Worm (Caenorhabditis elegans): ENCODE data around the gene Y41D4A.7.
A peak's percentile ranks its signal among the peaks of the same experiment; 100 is the strongest.

The Y41D4A.7 gene

ce11 chrIV:1745453-1746051, 15.8 kb downstream of the Y41D4A.7 start, which contains the start of the genes Y41D4A.6 and Y41D4A.4 (continued):
- TF ChIP-seq lsy-2 (tag; optimal IDR thresholded peaks at IDR 0.05), result peak; percentile 3 to 83
- TF ChIP-seq dmd-8 (GFP tag; IDR thresholded peaks at IDR 0.05), result no peak
- TF ChIP-seq lin-15B (tag; optimal IDR thresholded peaks at IDR 0.05), result peak; percentile 37
- TF ChIP-seq rbr-2 (tag; optimal IDR thresholded peaks at IDR 0.05), result peak; percentile 87
- TF ChIP-seq spr-1 (tag; optimal IDR thresholded peaks at IDR 0.05), result peak; percentile 43
- TF ChIP-seq zip-2 (tag; optimal IDR thresholded peaks at IDR 0.05), result no peak
- TF ChIP-seq sdz-12 (GFP tag; optimal IDR thresholded peaks at IDR 0.05), result peak; percentile 53
- peak; percentile 10 for TF ChIP-seq ztf-7 (tag; optimal IDR thresholded peaks at IDR 0.05)
- no peak for TF ChIP-seq daf-8 (GFP tag; IDR thresholded peaks at IDR 0.05)
- TF ChIP-seq duxl-1 (tag; optimal IDR thresholded peaks at IDR 0.05; ENCODE audit: poor library complexity), result no peak
- 0 out of 2 replicates have a peak, but pooled peaks have one; percentile 24 for TF ChIP-seq php-3 (GFP tag; IDR thresholded peaks at IDR 0.05)
- TF ChIP-seq nhr-102 (tag; optimal IDR thresholded peaks at IDR 0.05), result peak; percentile 48
- TF ChIP-seq dpl-1 (GFP tag; optimal IDR thresholded peaks at IDR 0.05), result peak; percentile 68
- peak; percentile 96 for TF ChIP-seq unc-130 (GFP tag; optimal IDR thresholded peaks at IDR 0.05)
- TF ChIP-seq zfp-2 (tag; optimal IDR thresholded peaks at IDR 0.05), result peak; percentile 10
- TF ChIP-seq nhr-237 (tag; optimal IDR thresholded peaks at IDR 0.05), result no peak
- TF ChIP-seq pha-4 (GFP tag; IDR thresholded peaks at IDR 0.05), result 0 out of 2 replicates have a peak, but pooled peaks have one; percentile 54
- TF ChIP-seq pha-4 (tag; optimal IDR thresholded peaks at IDR 0.05), result peak; percentile 54
- no peak for TF ChIP-seq aly-2 (tag; optimal IDR thresholded peaks at IDR 0.05)
- no peak for TF ChIP-seq nhr-41 (GFP tag; IDR thresholded peaks at IDR 0.05)
- no peak for TF ChIP-seq Y105C5A.15 (GFP tag; IDR thresholded peaks at IDR 0.05)
- peak; percentile 71 for TF ChIP-seq Y48G9A.11 (GFP tag; IDR thresholded peaks at IDR 0.05)
- TF ChIP-seq spr-3 (GFP tag; optimal IDR thresholded peaks at IDR 0.05), result no peak
- TF ChIP-seq nhr-77 (tag; optimal IDR thresholded peaks at IDR 0.05), result peak; percentile 77
- TF ChIP-seq ceh-62 (tag; optimal IDR thresholded peaks at IDR 0.05), result no peak
- TF ChIP-seq mdl-1 (tag; optimal IDR thresholded peaks at IDR 0.05), result peak; percentile 40 to 78
- TF ChIP-seq T26A8.4 (GFP tag; IDR thresholded peaks at IDR 0.05), result 0 out of 2 replicates have a peak, but pooled peaks have one; percentile 22
- no peak for TF ChIP-seq daf-12 (tag; optimal IDR thresholded peaks at IDR 0.05)
- TF ChIP-seq ZK546.5 (tag; optimal IDR thresholded peaks at IDR 0.05), result no peak
- TF ChIP-seq unc-39 (tag; optimal IDR thresholded peaks at IDR 0.05), result no peak
- TF ChIP-seq ama-1 (optimal IDR thresholded peaks at IDR 0.05), result no peak
- no peak for TF ChIP-seq ceh-28 (tag; optimal IDR thresholded peaks at IDR 0.05)
- TF ChIP-seq mep-1 (tag; optimal IDR thresholded peaks at IDR 0.05), result peak; percentile 89
- TF ChIP-seq lin-38 (GFP tag; IDR thresholded peaks at IDR 0.05), result peak; percentile 98

ce11 chrIV:1740105-1741023, 21.0 kb downstream of the Y41D4A.7 start, which contains the start of gene ptpn-22:
TSS of gene ptpn-22 (minus strand) at chrIV:1740262.
- peak; percentile 35 for TF ChIP-seq aha-1 (tag)
- TF ChIP-seq nhr-28 (tag; optimal IDR thresholded peaks at IDR 0.05), result peak; percentile 9
- TF ChIP-seq unc-62 (GFP tag; optimal IDR thresholded peaks at IDR 0.05 in 1 of 2), result no peak
- no peak for TF ChIP-seq unc-62 (tag; optimal IDR thresholded peaks at IDR 0.05)
- peak; percentile 25 for TF ChIP-seq hlh-11 (tag; optimal IDR thresholded peaks at IDR 0.05)
- no peak for TF ChIP-seq daf-16 (GFP tag; optimal IDR thresholded peaks at IDR 0.05)
- peak; percentile 18 for TF ChIP-seq daf-16 (tag; optimal IDR thresholded peaks at IDR 0.05)
- no peak for TF ChIP-seq zip-2 (tag; optimal IDR thresholded peaks at IDR 0.05)
- peak; percentile 90 for TF ChIP-seq ceh-28 (tag; optimal IDR thresholded peaks at IDR 0.05)
